Worm (Caenorhabditis elegans): ENCODE results near the gene atad-3.

ce11 chrII:10271093-10271492, 22.3 kb downstream of the atad-3 start, which contains the start of gene F54B3.4:
- no peak for TF ChIP-seq pha-4 (tag; optimal IDR thresholded peaks at IDR 0.05)
- TF ChIP-seq sox-2 (GFP tag; IDR thresholded peaks at IDR 0.05) = no peak
- no peak for TF ChIP-seq sox-4 (tag; optimal IDR thresholded peaks at IDR 0.05)
- no peak for TF ChIP-seq pat-9 (tag; optimal IDR thresholded peaks at IDR 0.05)
- no peak for TF ChIP-seq pag-3 (tag; optimal IDR thresholded peaks at IDR 0.05; ENCODE audit: borderline replicate concordance)
- no peak for TF ChIP-seq ahr-1 (tag; optimal IDR thresholded peaks at IDR 0.05)
- no peak for TF ChIP-seq tbx-2 (tag; optimal IDR thresholded peaks at IDR 0.05)
- TF ChIP-seq pax-1 (tag; optimal IDR thresholded peaks at IDR 0.05) = no peak
- TF ChIP-seq hlh-30 (tag; optimal IDR thresholded peaks at IDR 0.05; ENCODE audit: insufficient read depth) = no peak
- no peak for TF ChIP-seq unc-86 (tag; optimal IDR thresholded peaks at IDR 0.05)
- TF ChIP-seq lim-6 (tag; optimal IDR thresholded peaks at IDR 0.05) = no peak
- TF ChIP-seq nfya-1 (tag; optimal IDR thresholded peaks at IDR 0.05) = no peak
- TF ChIP-seq ceh-9 (tag; optimal IDR thresholded peaks at IDR 0.05) = no peak
- no peak for TF ChIP-seq dve-1 (tag; optimal IDR thresholded peaks at IDR 0.05)
